Worm (Caenorhabditis elegans): Measurements from ENCODE around the gene oac-31.

oac-31 gene

ce11 chrV:1541786-1542185 is at the start of gene oac-31:
oac-31 (minus strand) TSS chrV:1541886.
- TF ChIP-seq zip-5 (tag; optimal IDR thresholded peaks at IDR 0.05) (no peak), eyg-1 (tag; optimal IDR thresholded peaks at IDR 0.05) (no peak), ttx-3 (tag; optimal IDR thresholded peaks at IDR 0.05) (no peak), tbx-7 (tag; optimal IDR thresholded peaks at IDR 0.05) (no peak), K09A11.1 (tag; optimal IDR thresholded peaks at IDR 0.05; ENCODE audit: insufficient read depth) (no peak), ets-4 (tag; optimal IDR thresholded peaks at IDR 0.05) (no peak), fax-1 (tag; optimal IDR thresholded peaks at IDR 0.05) (no peak), Y22D7AL.16 (tag; optimal IDR thresholded peaks at IDR 0.05) (no peak), unc-3 (GFP tag; conservative IDR thresholded peaks at IDR 0.05) (no peak), unc-3 (tag; optimal IDR thresholded peaks at IDR 0.05) (no peak)

DNA sequence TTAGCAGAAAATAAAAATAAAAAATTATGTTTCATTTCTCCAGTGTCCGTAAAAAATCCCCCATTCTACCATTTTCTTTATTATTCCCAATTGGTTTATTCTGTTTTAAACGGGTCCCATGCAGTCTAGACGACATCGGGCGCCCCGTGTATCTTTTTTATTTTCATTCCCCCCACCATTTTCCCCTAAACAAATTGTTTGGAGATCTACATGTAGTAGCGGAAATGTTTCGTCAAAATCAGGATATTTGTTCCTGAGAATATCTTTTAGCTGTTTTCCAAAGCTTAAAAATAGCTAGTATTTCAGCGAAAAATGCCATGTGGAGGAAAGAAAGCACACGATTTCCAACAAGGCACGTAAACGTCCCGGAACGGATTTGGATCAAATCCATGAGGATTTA is 46.4 kb upstream of the oac-31 start, which contains the start of gene F16B4.5:
Gene F16B4.5 (plus strand): TSS at position 301 of the 400 bp plus-strand sequence.
- no peak for TF ChIP-seq ceh-48 (tag; optimal IDR thresholded peaks at IDR 0.05)
- no peak for TF ChIP-seq pqm-1 (tag; optimal IDR thresholded peaks at IDR 0.05)
- TF ChIP-seq C08G9.2 (tag; optimal IDR thresholded peaks at IDR 0.05), result no peak

DNA sequence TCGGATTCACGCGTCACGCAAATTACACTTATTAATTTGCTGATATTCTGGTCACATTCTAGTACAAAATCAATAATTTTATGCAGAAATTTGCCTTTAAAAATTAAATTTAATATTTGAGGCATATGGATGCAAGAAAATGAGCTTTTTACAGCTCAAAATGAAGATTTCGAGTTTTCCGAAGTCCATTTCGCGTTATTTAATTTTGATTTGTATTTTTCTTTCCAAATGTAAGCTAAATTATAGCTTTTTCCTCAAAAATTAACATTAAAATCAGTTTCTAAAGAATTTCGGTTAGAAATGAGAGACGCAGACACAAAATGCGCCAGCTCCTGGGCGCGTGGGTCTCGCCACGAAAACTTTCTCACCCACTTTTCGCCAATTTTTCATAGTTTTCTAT is 45.2 kb upstream of the oac-31 start, which contains the start of gene F16B4.6:
Gene F16B4.6 (plus strand): TSS at position 301 of the 400 bp plus-strand sequence.
- TF ChIP-seq C38D4.7 (GFP tag; optimal IDR thresholded peaks at IDR 0.05) (no peak), unc-86 (tag; optimal IDR thresholded peaks at IDR 0.05) (no peak), unc-42 (tag; optimal IDR thresholded peaks at IDR 0.05) (no peak), ttx-3 (tag; optimal IDR thresholded peaks at IDR 0.05) (no peak), syd-9 (tag; optimal IDR thresholded peaks at IDR 0.05) (no peak), ceh-9 (tag; optimal IDR thresholded peaks at IDR 0.05) (no peak), lin-11 (tag; optimal IDR thresholded peaks at IDR 0.05) (no peak), ceh-24 (tag; optimal IDR thresholded peaks at IDR 0.05) (no peak), unc-55 (GFP tag; optimal IDR thresholded peaks at IDR 0.05) (no peak), F13H6.1 (tag; optimal IDR thresholded peaks at IDR 0.05) (no peak)

ce11 chrV:1585411-1585810 is 43.7 kb upstream of the oac-31 start, which contains the start of gene F16B4.7:
F16B4.7 (plus strand) TSS chrV:1585711.
- TF ChIP-seq T23F11.4 (GFP tag; optimal IDR thresholded peaks at IDR 0.05), result no peak
- no peak for TF ChIP-seq mec-3 (tag; optimal IDR thresholded peaks at IDR 0.05; ENCODE audit: borderline replicate concordance)
- TF ChIP-seq ceh-48 (tag; optimal IDR thresholded peaks at IDR 0.05), result no peak
- no peak for TF ChIP-seq ceh-6 (GFP tag; optimal IDR thresholded peaks at IDR 0.05)
- no peak for TF ChIP-seq lim-6 (tag; optimal IDR thresholded peaks at IDR 0.05)
- TF ChIP-seq npax-4 (tag; optimal IDR thresholded peaks at IDR 0.05), result no peak
- no peak for TF ChIP-seq Y22D7AL.16 (tag; optimal IDR thresholded peaks at IDR 0.05)
- TF ChIP-seq hlh-30 (tag; optimal IDR thresholded peaks at IDR 0.05; ENCODE audit: insufficient read depth), result no peak
- no peak for TF ChIP-seq ref-2 (tag; optimal IDR thresholded peaks at IDR 0.05)
- TF ChIP-seq ceh-34 (tag; optimal IDR thresholded peaks at IDR 0.05), result no peak
- TF ChIP-seq ceh-2 (tag; optimal IDR thresholded peaks at IDR 0.05), result no peak
- no peak for TF ChIP-seq sox-2 (GFP tag; IDR thresholded peaks at IDR 0.05)

DNA sequence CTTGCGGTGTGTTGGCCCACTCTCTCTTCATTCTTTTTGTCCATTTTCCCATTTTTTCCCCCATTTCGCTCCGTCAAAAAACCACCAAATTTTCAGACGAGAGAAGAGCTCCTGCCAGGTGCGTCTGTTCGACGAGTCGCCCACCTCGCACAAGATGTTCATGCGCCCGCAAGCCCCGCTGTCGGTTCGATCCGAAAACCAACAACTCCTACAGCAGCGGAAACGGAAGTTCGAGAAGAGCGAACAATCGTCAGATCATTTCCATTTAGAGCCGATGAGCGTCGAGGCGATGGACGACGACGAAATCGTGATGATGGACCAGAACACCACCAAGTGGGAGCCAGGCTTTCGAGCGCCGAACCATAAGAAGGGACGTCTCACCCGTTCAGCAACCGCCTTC is 41.6 kb upstream of the oac-31 start:
- TF ChIP-seq madf-2 (tag; optimal IDR thresholded peaks at IDR 0.05), result no peak
- no peak for TF ChIP-seq nfya-1 (tag; optimal IDR thresholded peaks at IDR 0.05)
- no peak for TF ChIP-seq ceh-24 (tag; optimal IDR thresholded peaks at IDR 0.05)
- no peak for TF ChIP-seq ceh-45 (GFP tag; IDR thresholded peaks at IDR 0.05)
- TF ChIP-seq gmeb-2 (tag; optimal IDR thresholded peaks at IDR 0.05), result no peak
- TF ChIP-seq pag-3 (tag; optimal IDR thresholded peaks at IDR 0.05; ENCODE audit: borderline replicate concordance), result no peak
- TF ChIP-seq ref-2 (tag; optimal IDR thresholded peaks at IDR 0.05), result no peak
- TF ChIP-seq pha-4 (tag; optimal IDR thresholded peaks at IDR 0.05), result no peak
- no peak for TF ChIP-seq rnt-1 (tag; optimal IDR thresholded peaks at IDR 0.05)
- TF ChIP-seq ceh-48 (tag; optimal IDR thresholded peaks at IDR 0.05), result no peak
- TF ChIP-seq nhr-232 (tag; optimal IDR thresholded peaks at IDR 0.05), result no peak
- no peak for TF ChIP-seq C38D4.7 (GFP tag; optimal IDR thresholded peaks at IDR 0.05)
- no peak for TF ChIP-seq tbx-2 (tag; optimal IDR thresholded peaks at IDR 0.05)
- TF ChIP-seq F13H6.1 (tag; optimal IDR thresholded peaks at IDR 0.05), result no peak
- TF ChIP-seq ttx-3 (tag; optimal IDR thresholded peaks at IDR 0.05), result no peak

Data from whole organism, late embryonic.